Worm (Caenorhabditis elegans) whole organism, mixed stage, embryonic: ENCODE results near the gene fbxa-79.

ENCODE experiments used
- M03D4.4 ChIP-seq: sonication (generic microtip); optimal IDR thresholded peaks from 2 replicates; lab custom pipeline; 2017; ENCODE audit warnings: mild to moderate bottlenecking, missing genetic modification characterization, missing compliant biosample characterization
- blmp-1 ChIP-seq: fragments of 150-350 bp; optimal IDR thresholded peaks from 2 replicates; lab custom pipeline; 2014; ENCODE audit warnings: missing biosample characterization, missing genetic modification characterization
- ceh-39 ChIP-seq: fragments of 150-350 bp; optimal IDR thresholded peaks from 2 replicates; lab custom pipeline; 2014; ENCODE audit warnings: missing biosample characterization, missing genetic modification characterization
- ceh-43 ChIP-seq: fragments of 200-800 bp; sonication (Bioruptor generic); optimal IDR thresholded peaks from 2 replicates; lab custom pipeline; 2018; ENCODE audit warnings: mild to moderate bottlenecking, missing genetic modification characterization, moderate library complexity, missing compliant biosample characterization
- ceh-83 ChIP-seq: fragments of 200-800 bp; sonication (Bioruptor generic); optimal IDR thresholded peaks from 2 replicates; lab custom pipeline; 2018; ENCODE audit warnings: mild to moderate bottlenecking, missing genetic modification characterization, missing compliant biosample characterization
- ces-1 ChIP-seq: fragments of 150-350 bp; optimal IDR thresholded peaks from 2 replicates; lab custom pipeline; 2014; ENCODE audit warnings: missing biosample characterization, missing genetic modification reagents, missing genetic modification characterization
- cnd-1 ChIP-seq: fragments of 200-800 bp; sonication (Bioruptor generic); optimal IDR thresholded peaks from 2 replicates; lab custom pipeline; 2018; ENCODE audit warnings: mild to moderate bottlenecking, missing genetic modification characterization, missing compliant biosample characterization
- elt-1 ChIP-seq: sonication (generic microtip); optimal IDR thresholded peaks from 2 replicates; lab custom pipeline; 2017; ENCODE audit warnings: missing genetic modification characterization, mild to moderate bottlenecking, missing compliant biosample characterization, antibody characterized with exemption, moderate library complexity, borderline replicate concordance; ENCODE audit not compliant: insufficient read depth
- elt-3 ChIP-seq: fragments of 150-350 bp; optimal IDR thresholded peaks from 2 replicates; lab custom pipeline; 2014; ENCODE audit warnings: missing biosample characterization, missing genetic modification characterization
- flh-1 ChIP-seq: fragments of 200-800 bp; sonication (Bioruptor generic); optimal IDR thresholded peaks from 2 replicates; lab custom pipeline; 2018; ENCODE audit warnings: mild to moderate bottlenecking, missing genetic modification characterization, moderate library complexity, missing compliant biosample characterization
- ham-2 ChIP-seq: fragments of 200-800 bp; sonication (Bioruptor generic); optimal IDR thresholded peaks from 2 replicates; lab custom pipeline; 2018; ENCODE audit warnings: mild to moderate bottlenecking, missing genetic modification characterization, missing compliant biosample characterization
- hlh-1 ChIP-seq: fragments of 150-350 bp; optimal IDR thresholded peaks from 2 replicates; lab custom pipeline; 2014; ENCODE audit warnings: missing biosample characterization, missing genetic modification reagents, missing genetic modification characterization
- lin-13 ChIP-seq: fragments of 150-350 bp; optimal IDR thresholded peaks from 2 replicates; lab custom pipeline; 2014; ENCODE audit warnings: missing biosample characterization, missing genetic modification characterization
- lsy-2 ChIP-seq: fragments of 150-350 bp; optimal IDR thresholded peaks from 2 replicates; lab custom pipeline; 2014; ENCODE audit warnings: missing biosample characterization, missing genetic modification characterization
- mab-5 ChIP-seq: fragments of 150-350 bp; optimal IDR thresholded peaks from 2 replicates; lab custom pipeline; 2014; ENCODE audit warnings: missing biosample characterization, missing genetic modification characterization
- mep-1 ChIP-seq: fragments of 150-350 bp; optimal IDR thresholded peaks from 2 replicates; lab custom pipeline; 2017; ENCODE audit warnings: missing biosample characterization, missing genetic modification reagents, missing genetic modification characterization, inconsistent platforms
- mls-2 ChIP-seq: sonication (generic microtip); optimal IDR thresholded peaks from 2 replicates; lab custom pipeline; 2016; ENCODE audit warnings: mild to moderate bottlenecking, missing genetic modification characterization, moderate library complexity, missing compliant biosample characterization
- nhr-12 ChIP-seq: fragments of 150-350 bp; optimal IDR thresholded peaks from 2 replicates; lab custom pipeline; 2014; ENCODE audit warnings: missing biosample characterization, missing genetic modification characterization
- nhr-2 ChIP-seq: fragments of 150-350 bp; optimal IDR thresholded peaks from 2 replicates; lab custom pipeline; 2014; ENCODE audit warnings: missing biosample characterization, missing genetic modification characterization
- nhr-237 ChIP-seq: fragments of 150-350 bp; optimal IDR thresholded peaks from 2 replicates; lab custom pipeline; 2014; ENCODE audit warnings: missing biosample characterization, missing genetic modification characterization
- nhr-28 ChIP-seq: fragments of 150-350 bp; optimal IDR thresholded peaks from 2 replicates; lab custom pipeline; 2014; ENCODE audit warnings: missing biosample characterization, missing genetic modification characterization
- nhr-76 ChIP-seq: sonication (generic microtip); optimal IDR thresholded peaks from 2 replicates; lab custom pipeline; 2017; ENCODE audit warnings: missing biosample characterization, missing genetic modification characterization
- pha-4 ChIP-seq: fragments of 150-350 bp; optimal IDR thresholded peaks from 2 replicates; lab custom pipeline; 2018; ENCODE audit warnings: missing biosample characterization, missing genetic modification reagents, missing genetic modification characterization
- sem-2 ChIP-seq: fragments of 200-800 bp; sonication (Bioruptor generic); optimal IDR thresholded peaks from 2 replicates; lab custom pipeline; 2018; ENCODE audit warnings: mild to moderate bottlenecking, missing genetic modification characterization, missing compliant biosample characterization
- snpc-4 ChIP-seq: fragments of 150-350 bp; optimal IDR thresholded peaks from 2 replicates; lab custom pipeline; 2014; ENCODE audit warnings: missing biosample characterization, missing genetic modification characterization
- sptf-1 ChIP-seq: sonication (generic microtip); optimal IDR thresholded peaks from 2 replicates; lab custom pipeline; 2017; ENCODE audit warnings: mild to moderate bottlenecking, missing genetic modification characterization, moderate library complexity, missing compliant biosample characterization
- tbx-8 ChIP-seq: fragments of 200-800 bp; sonication (Bioruptor generic); optimal IDR thresholded peaks from 2 replicates; lab custom pipeline; 2018; ENCODE audit warnings: mild to moderate bottlenecking, missing genetic modification characterization, moderate library complexity, missing compliant biosample characterization
- unc-120 ChIP-seq: sonication (generic microtip); optimal IDR thresholded peaks from 2 replicates; lab custom pipeline; 2017; ENCODE audit warnings: missing genetic modification characterization, missing compliant biosample characterization; ENCODE audit not compliant: poor library complexity, severe bottlenecking
- unc-39 ChIP-seq: fragments of 150-350 bp; optimal IDR thresholded peaks from 2 replicates; lab custom pipeline; 2014; ENCODE audit warnings: missing biosample characterization, missing genetic modification characterization
- unc-62 ChIP-seq: fragments of 150-350 bp; optimal IDR thresholded peaks from 2 replicates; lab custom pipeline; 2014; ENCODE audit warnings: missing biosample characterization, missing genetic modification reagents, missing genetic modification characterization
- zip-8 ChIP-seq: fragments of 150-350 bp; optimal IDR thresholded peaks from 2 replicates; lab custom pipeline; 2014; ENCODE audit warnings: missing biosample characterization, missing genetic modification characterization

The fbxa-79 gene

ce11 chrIII:1273655-1274328 is 34.3 kb downstream of the fbxa-79 start, which contains the start of gene fbxa-29:
TSS of gene fbxa-29 (minus strand) at chrIII:1273705.
- no peak for TF ChIP-seq snpc-4 (tag; lab: Kevin White, UChicago)
- TF ChIP-seq zip-8 (tag; lab: Kevin White, UChicago), result no peak
- no peak for TF ChIP-seq ceh-43
- TF ChIP-seq flh-1 (GFP tag; lab: Kevin White, UChicago), result no peak
- no peak for TF ChIP-seq ceh-39 (tag; lab: Kevin White, UChicago)
- TF ChIP-seq nhr-76, result no peak
- TF ChIP-seq blmp-1 (tag; lab: Kevin White, UChicago), result no peak
- TF ChIP-seq nhr-28 (tag; lab: Kevin White, UChicago), result no peak
- no peak for TF ChIP-seq mab-5 (tag; lab: Kevin White, UChicago)
- no peak for TF ChIP-seq mep-1 (tag; lab: Kevin White, UChicago)
- no peak for TF ChIP-seq nhr-237 (tag; lab: Kevin White, UChicago)
- TF ChIP-seq pha-4 (tag; lab: Kevin White, UChicago), result no peak
- TF ChIP-seq lin-13 (tag; lab: Kevin White, UChicago), result no peak
- no peak for TF ChIP-seq unc-62 (GFP tag; lab: Kevin White, UChicago)
- no peak for TF ChIP-seq lsy-2 (tag; lab: Kevin White, UChicago)
- no peak for TF ChIP-seq ham-2 (GFP tag; lab: Kevin White, UChicago)
- no peak for TF ChIP-seq ces-1 (GFP tag; lab: Kevin White, UChicago)
- no peak for TF ChIP-seq sem-2

- TF ChIP-seq nhr-76 (no peak), unc-39 (tag; lab: Kevin White, UChicago) (no peak), mep-1 (tag; lab: Kevin White, UChicago) (no peak), sem-2 (no peak), unc-120 (tag; lab: Kevin White, UChicago) (no peak), lsy-2 (tag; lab: Kevin White, UChicago) (no peak), ceh-83 (GFP tag; lab: Kevin White, UChicago) (no peak), tbx-8 (GFP tag; lab: Kevin White, UChicago) (no peak), elt-1 (tag; lab: Kevin White, UChicago) (no peak), mab-5 (tag; lab: Kevin White, UChicago) (no peak), nhr-28 (tag; lab: Kevin White, UChicago) (no peak), sptf-1 (no peak), blmp-1 (tag; lab: Kevin White, UChicago) (no peak), cnd-1 (tag; lab: Kevin White, UChicago) (no peak), nhr-237 (tag; lab: Kevin White, UChicago) (no peak), lin-13 (tag; lab: Kevin White, UChicago) (no peak), nhr-2 (tag; lab: Kevin White, UChicago) (no peak), M03D4.4 (no peak), ham-2 (GFP tag; lab: Kevin White, UChicago) (no peak)
Measured at ce11 chrIII:1271378-1271926, 36.6 kb downstream of the fbxa-79 start, which contains the start of gene fbxa-31. TSS of gene fbxa-31 (minus strand) at chrIII:1271428.

- no peak for TF ChIP-seq lsy-2 (tag; lab: Kevin White, UChicago)
- no peak for TF ChIP-seq nhr-12 (tag; lab: Kevin White, UChicago)
- TF ChIP-seq unc-39 (tag; lab: Kevin White, UChicago), result no peak
- TF ChIP-seq nhr-2 (tag; lab: Kevin White, UChicago), result no peak
- no peak for TF ChIP-seq mab-5 (tag; lab: Kevin White, UChicago)
- TF ChIP-seq elt-3 (tag; lab: Kevin White, UChicago), result no peak
- no peak for TF ChIP-seq mls-2 (tag; lab: Kevin White, UChicago)
- no peak for TF ChIP-seq M03D4.4
- no peak for TF ChIP-seq pha-4 (tag; lab: Kevin White, UChicago)
- TF ChIP-seq ceh-83 (GFP tag; lab: Kevin White, UChicago), result no peak
- TF ChIP-seq ceh-43, result no peak
- TF ChIP-seq ces-1 (GFP tag; lab: Kevin White, UChicago), result no peak
- TF ChIP-seq hlh-1, result no peak
- no peak for TF ChIP-seq unc-62 (GFP tag; lab: Kevin White, UChicago)
- TF ChIP-seq tbx-8 (GFP tag; lab: Kevin White, UChicago), result no peak
- TF ChIP-seq mep-1 (tag; lab: Kevin White, UChicago), result no peak
- no peak for TF ChIP-seq blmp-1 (tag; lab: Kevin White, UChicago)
- no peak for TF ChIP-seq cnd-1 (tag; lab: Kevin White, UChicago)
- no peak for TF ChIP-seq flh-1 (GFP tag; lab: Kevin White, UChicago)
Measured at ce11 chrIII:1269156-1269555, 38.9 kb downstream of the fbxa-79 start, which contains the start of gene fbxa-32. TSS of gene fbxa-32 (minus strand) at chrIII:1269256.
